Worm (Caenorhabditis elegans) whole organism, young adult: ENCODE results near the gene ugtp-1.

ENCODE experiments used
- F22D6.2 ChIP-seq: sonication (generic microtip); optimal IDR thresholded peaks from 2 replicates; lab custom pipeline; 2016; ENCODE audit warnings: mild to moderate bottlenecking, missing genetic modification characterization, missing compliant biosample characterization
- sea-2 ChIP-seq: fragments of 200-800 bp; sonication (Bioruptor generic); IDR thresholded peaks from 2 replicates; pipeline ENCODE4 v1.3.6; 2022; ENCODE audit warnings: missing genetic modification characterization, missing compliant biosample characterization

ce11 chrIII:8795595-8796141 lies 45.2 kb upstream of the ugtp-1 start:
- TF ChIP-seq F22D6.2 (no peak), sea-2 (GFP tag; lab: Robert Waterston, UW) (no peak)
